Fruit fly (Drosophila melanogaster) whole organism, prepupa: ENCODE data around the gene Lmpt.

Experiments
- CG34406 ChIP-seq: fragments of 200-800 bp; sonication (Bioruptor generic); optimal IDR thresholded peaks from 3 replicates; lab custom pipeline; 2016; ENCODE audit warnings: missing biosample characterization, missing genetic modification characterization
- Ets96B ChIP-seq: fragments of 200-800 bp; optimal IDR thresholded peaks from 2 replicates; lab custom pipeline; 2019; ENCODE audit warnings: missing biosample characterization, mild to moderate bottlenecking, missing genetic modification characterization, moderate library complexity
- fd59A ChIP-seq: fragments of 200-800 bp; sonication (Bioruptor generic); optimal IDR thresholded peaks from 2 replicates; lab custom pipeline; 2017; ENCODE audit warnings: missing biosample characterization, mild to moderate bottlenecking, missing genetic modification characterization, missing genetic modification reagents

dm6 chr3L:16872487-16872955 is 7.4 kb downstream of the Lmpt start:
- TF ChIP-seq Ets96B (peak; percentile 48), CG34406 (GFP tag; lab: Kevin White, UChicago) (peak; percentile 65), fd59A (GFP tag; lab: Kevin White, UChicago) (peak; percentile 51)
